Worm (Caenorhabditis elegans) whole organism, early embryonic: ENCODE measurements around the gene F58E6.5.

ENCODE experiments used
- B0310.2 ChIP-seq: sonication (generic microtip); optimal IDR thresholded peaks from 2 replicates; lab custom pipeline; 2016; ENCODE audit warnings: mild to moderate bottlenecking, missing genetic modification characterization, missing compliant biosample characterization
- aly-1 ChIP-seq: sonication (generic microtip); optimal IDR thresholded peaks from 2 replicates; lab custom pipeline; 2016; ENCODE audit warnings: missing genetic modification characterization, missing compliant biosample characterization
- ama-1 ChIP-seq: fragments of 150-350 bp; optimal IDR thresholded peaks from 2 replicates; lab custom pipeline; 2014
- ceh-36 ChIP-seq: sonication (generic microtip); optimal IDR thresholded peaks from 2 replicates; lab custom pipeline; 2016; ENCODE audit warnings: missing genetic modification characterization, inconsistent platforms, missing compliant biosample characterization
- ets-7 ChIP-seq: sonication (generic microtip); optimal IDR thresholded peaks from 2 replicates; lab custom pipeline; 2016; ENCODE audit warnings: missing genotype, missing genetic modification characterization, missing compliant biosample characterization
- hmbx-1 ChIP-seq: sonication (generic microtip); optimal IDR thresholded peaks from 2 replicates; lab custom pipeline; 2016; ENCODE audit warnings: mild to moderate bottlenecking, missing genetic modification characterization, missing compliant biosample characterization
- hmg-4 ChIP-seq: fragments of 200-800 bp; sonication (Bioruptor generic); optimal IDR thresholded peaks from 2 replicates; lab custom pipeline; 2018; ENCODE audit warnings: mild to moderate bottlenecking, missing genetic modification characterization, missing compliant biosample characterization
- pes-1 ChIP-seq: fragments of 200-800 bp; sonication (Bioruptor generic); IDR thresholded peaks from 2 replicates; pipeline ENCODE4 v1.3.6; 2022; ENCODE audit warnings: missing genetic modification reagents, missing genetic modification characterization, missing compliant biosample characterization
- tbx-37 ChIP-seq: fragments of 200-800 bp; sonication (Bioruptor generic); conservative IDR thresholded peaks from 2 replicates; pipeline ENCODE4 v1.3.6; 2022; ENCODE audit warnings: missing genetic modification reagents, missing genetic modification characterization, missing compliant biosample characterization

- no peak for TF ChIP-seq hmbx-1 (tag; lab: Kevin White, UChicago)
- TF ChIP-seq hmg-4 (GFP tag; lab: Kevin White, UChicago): no peak
- TF ChIP-seq aly-1: no peak
- TF ChIP-seq ets-7: no peak
- no peak for TF ChIP-seq B0310.2 (tag; lab: Kevin White, UChicago)
- no peak for TF ChIP-seq tbx-37 (GFP tag; lab: Robert Waterston, UW)
- no peak for TF ChIP-seq pes-1 (GFP tag; lab: Robert Waterston, UW)
- TF ChIP-seq ama-1 (lab: Kevin White, UChicago): no peak
- TF ChIP-seq ceh-36 (tag; lab: Kevin White, UChicago): no peak
Observed at ce11 chrV:9771970-9772369, 17.6 kb upstream of the F58E6.5 start, which contains the start of gene F46B6.2.
